Worm (Caenorhabditis elegans) whole organism, L2 larva: Measurements from ENCODE around the gene pges-2.
A peak's percentile ranks its signal among the peaks of the same experiment; 100 is the strongest.

ENCODE experiments used
- C34F6.9 ChIP-seq: fragments of 150-350 bp; optimal IDR thresholded peaks from 2 replicates; lab custom pipeline; 2014; ENCODE audit warnings: missing biosample characterization, missing genetic modification characterization
- F13H6.1 ChIP-seq: sonication (generic microtip); optimal IDR thresholded peaks from 2 replicates; lab custom pipeline; 2016; ENCODE audit warnings: missing genetic modification characterization, missing compliant biosample characterization
- R02D3.7 ChIP-seq: fragments of 150-350 bp; optimal IDR thresholded peaks from 2 replicates; lab custom pipeline; 2014; ENCODE audit warnings: missing biosample characterization, missing genetic modification characterization
- Y55F3AM.14 ChIP-seq: fragments of 200-800 bp; sonication (Bioruptor generic); optimal IDR thresholded peaks from 2 replicates; lab custom pipeline; 2018; ENCODE audit warnings: mild to moderate bottlenecking, missing genetic modification characterization, missing compliant biosample characterization
- ZK546.5 ChIP-seq: sonication (generic microtip); optimal IDR thresholded peaks from 2 replicates; lab custom pipeline; 2017; ENCODE audit warnings: missing biosample characterization, missing genetic modification characterization
- alr-1 ChIP-seq: fragments of 150-350 bp; optimal IDR thresholded peaks from 2 replicates; lab custom pipeline; 2014; ENCODE audit warnings: missing biosample characterization, missing genetic modification characterization
- aly-2 ChIP-seq: fragments of 150-350 bp; optimal IDR thresholded peaks from 2 replicates; lab custom pipeline; 2014; ENCODE audit warnings: missing biosample characterization, missing genetic modification characterization
- ama-1 ChIP-seq: fragments of 150-350 bp; optimal IDR thresholded peaks from 2 replicates; lab custom pipeline; 2018; ENCODE audit warnings: inconsistent platforms
- blmp-1 ChIP-seq: sonication (generic microtip); optimal IDR thresholded peaks from 2 replicates; lab custom pipeline; 2017; ENCODE audit warnings: missing genetic modification characterization, mild to moderate bottlenecking, missing compliant biosample characterization, antibody characterized with exemption, moderate library complexity; ENCODE audit not compliant: insufficient read depth
- ceh-16 ChIP-seq: fragments of 150-350 bp; optimal IDR thresholded peaks from 2 replicates; lab custom pipeline; 2014; ENCODE audit warnings: missing biosample characterization, missing genetic modification characterization
- ceh-82 ChIP-seq: fragments of 150-350 bp; optimal IDR thresholded peaks from 2 replicates; lab custom pipeline; 2014; ENCODE audit warnings: missing biosample characterization, missing genetic modification characterization
- crh-2 ChIP-seq: sonication (generic microtip); optimal IDR thresholded peaks from 2 replicates; lab custom pipeline; 2017; ENCODE audit warnings: missing biosample characterization, missing genetic modification characterization
- dmd-4 ChIP-seq: sonication (generic microtip); optimal IDR thresholded peaks from 2 replicates; lab custom pipeline; 2017; ENCODE audit warnings: missing biosample characterization, missing genetic modification characterization
- egl-27 ChIP-seq: sonication (generic microtip); optimal IDR thresholded peaks from 3 replicates; lab custom pipeline; 2017; ENCODE audit warnings: missing biosample characterization, missing genetic modification reagents, missing genetic modification characterization
- elt-1 ChIP-seq: fragments of 150-350 bp; optimal IDR thresholded peaks from 2 replicates; lab custom pipeline; 2014; ENCODE audit warnings: missing biosample characterization, missing genetic modification characterization
- elt-3 ChIP-seq: sonication (generic microtip); optimal IDR thresholded peaks from 2 replicates; lab custom pipeline; 2017; ENCODE audit warnings: missing biosample characterization, missing genetic modification characterization
- fos-1 ChIP-seq: fragments of 150-350 bp; optimal IDR thresholded peaks from 2 replicates; lab custom pipeline; 2014; ENCODE audit warnings: missing biosample characterization, missing genetic modification characterization
- gmeb-1 ChIP-seq: fragments of 150-350 bp; optimal IDR thresholded peaks from 2 replicates; lab custom pipeline; 2014; ENCODE audit warnings: missing biosample characterization, missing genetic modification characterization
- lin-11 ChIP-seq: fragments of 150-350 bp; sonication (generic microtip); optimal IDR thresholded peaks from 2 replicates; lab custom pipeline; 2014; ENCODE audit warnings: missing biosample characterization, missing genetic modification characterization, inconsistent platforms, mixed read lengths
- lin-13 ChIP-seq: fragments of 150-350 bp; optimal IDR thresholded peaks from 2 replicates; lab custom pipeline; 2014; ENCODE audit warnings: missing biosample characterization, missing genetic modification reagents, missing genetic modification characterization
- lin-39 ChIP-seq: fragments of 150-350 bp; optimal IDR thresholded peaks from 2 replicates; lab custom pipeline; 2014; ENCODE audit warnings: missing biosample characterization, missing genetic modification reagents, missing genetic modification characterization
- lsy-2 ChIP-seq, 2 experiments: fragments of 150-350 bp in 1 of 2; sonication (generic microtip) in 1 of 2; optimal IDR thresholded peaks; 2 replicates each; lab custom pipeline; 2014 to 2017; ENCODE audit warnings: missing biosample characterization in 2 of 2, missing genetic modification characterization in 2 of 2
- mab-5 ChIP-seq: fragments of 150-350 bp; optimal IDR thresholded peaks from 2 replicates; lab custom pipeline; 2014; ENCODE audit warnings: missing biosample characterization, missing genetic modification characterization
- mbf-1 ChIP-seq: sonication (generic microtip); optimal IDR thresholded peaks from 2 replicates; lab custom pipeline; 2017; ENCODE audit warnings: missing biosample characterization, missing genetic modification characterization
- mdl-1 ChIP-seq, 2 experiments: fragments of 150-350 bp in 1 of 2; sonication (generic microtip) in 1 of 2; optimal IDR thresholded peaks; 2 replicates each; lab custom pipeline; 2017; ENCODE audit warnings: missing biosample characterization in 2 of 2, missing genetic modification characterization in 2 of 2
- nhr-10 ChIP-seq: sonication (generic microtip); optimal IDR thresholded peaks from 2 replicates; lab custom pipeline; 2017; ENCODE audit warnings: missing biosample characterization, missing genetic modification characterization
- nhr-11 ChIP-seq: fragments of 150-350 bp; optimal IDR thresholded peaks from 2 replicates; lab custom pipeline; 2014; ENCODE audit warnings: missing biosample characterization, missing genetic modification characterization
- nhr-12 ChIP-seq: fragments of 150-350 bp; optimal IDR thresholded peaks from 2 replicates; lab custom pipeline; 2014; ENCODE audit warnings: missing biosample characterization, missing genetic modification characterization
- nhr-129 ChIP-seq: fragments of 150-350 bp; optimal IDR thresholded peaks from 2 replicates; lab custom pipeline; 2014; ENCODE audit warnings: missing biosample characterization, missing genetic modification characterization
- nhr-21 ChIP-seq: fragments of 150-350 bp; optimal IDR thresholded peaks from 2 replicates; lab custom pipeline; 2014; ENCODE audit warnings: missing biosample characterization, missing genetic modification characterization
- nhr-23 ChIP-seq: fragments of 150-350 bp; optimal IDR thresholded peaks from 2 replicates; lab custom pipeline; 2014; ENCODE audit warnings: missing biosample characterization, missing genetic modification reagents, missing genetic modification characterization
- nhr-237 ChIP-seq: fragments of 150-350 bp; optimal IDR thresholded peaks from 2 replicates; lab custom pipeline; 2014; ENCODE audit warnings: missing biosample characterization, missing genetic modification characterization
- nhr-25 ChIP-seq: fragments of 150-350 bp; sonication (generic microtip); optimal IDR thresholded peaks from 3 replicates; lab custom pipeline; 2014; ENCODE audit warnings: missing biosample characterization, missing genetic modification characterization
- nhr-6 ChIP-seq: fragments of 150-350 bp; optimal IDR thresholded peaks from 2 replicates; lab custom pipeline; 2014; ENCODE audit warnings: missing biosample characterization, missing genetic modification characterization
- nhr-77 ChIP-seq: fragments of 150-350 bp; optimal IDR thresholded peaks from 2 replicates; lab custom pipeline; 2014; ENCODE audit warnings: missing biosample characterization, missing genetic modification characterization
- peb-1 ChIP-seq: fragments of 150-350 bp; optimal IDR thresholded peaks from 2 replicates; lab custom pipeline; 2014; ENCODE audit warnings: missing biosample characterization, missing genetic modification characterization
- sem-4 ChIP-seq: fragments of 150-350 bp; optimal IDR thresholded peaks from 2 replicates; lab custom pipeline; 2014; ENCODE audit warnings: missing biosample characterization, missing genetic modification reagents, missing genetic modification characterization
- skn-1 ChIP-seq: sonication (generic microtip); optimal IDR thresholded peaks from 2 replicates; lab custom pipeline; 2017; ENCODE audit warnings: missing biosample characterization, missing genetic modification characterization
- sma-3 ChIP-seq: sonication (generic microtip); optimal IDR thresholded peaks from 2 replicates; lab custom pipeline; 2016; ENCODE audit warnings: missing genetic modification reagents, missing genetic modification characterization, missing compliant biosample characterization
- sma-9 ChIP-seq, 2 experiments: fragments of 150-350 bp in 1 of 2; sonication (generic microtip) in 1 of 2; optimal IDR thresholded peaks; 2 replicates each; lab custom pipeline; 2014 to 2016; ENCODE audit warnings: missing genetic modification characterization in 2 of 2, mild to moderate bottlenecking in 1 of 2, missing biosample characterization in 1 of 2, missing compliant biosample characterization in 1 of 2, missing genetic modification reagents in 1 of 2, moderate library complexity in 1 of 2
- snpc-4 ChIP-seq: fragments of 150-350 bp; optimal IDR thresholded peaks from 2 replicates; lab custom pipeline; 2014; ENCODE audit warnings: missing biosample characterization, missing genetic modification characterization
- unc-39 ChIP-seq: fragments of 150-350 bp; optimal IDR thresholded peaks from 2 replicates; lab custom pipeline; 2014; ENCODE audit warnings: missing biosample characterization, missing genetic modification characterization
- unc-55 ChIP-seq: fragments of 150-350 bp; sonication (generic microtip); optimal IDR thresholded peaks from 3 replicates; lab custom pipeline; 2014; ENCODE audit warnings: missing biosample characterization, missing genetic modification reagents, missing genetic modification characterization
- unc-62 ChIP-seq: fragments of 150-350 bp; optimal IDR thresholded peaks from 2 replicates; lab custom pipeline; 2014; ENCODE audit warnings: missing biosample characterization, missing genetic modification reagents, missing genetic modification characterization
- zag-1 ChIP-seq: fragments of 150-350 bp; optimal IDR thresholded peaks from 2 replicates; lab custom pipeline; 2014; ENCODE audit warnings: missing biosample characterization, missing genetic modification characterization
- ztf-1 ChIP-seq: fragments of 200-800 bp; sonication (Bioruptor generic); conservative IDR thresholded peaks from 2 replicates; pipeline ENCODE4 v1.3.6; 2022; ENCODE audit warnings: missing genetic modification characterization, missing compliant biosample characterization
- ztf-11 ChIP-seq: sonication (generic microtip); optimal IDR thresholded peaks from 2 replicates; lab custom pipeline; 2017; ENCODE audit warnings: missing biosample characterization, missing genetic modification characterization
- ztf-4 ChIP-seq: fragments of 150-350 bp; optimal IDR thresholded peaks from 2 replicates; lab custom pipeline; 2014; ENCODE audit warnings: missing biosample characterization, missing genetic modification characterization

pges-2 gene

DNA sequence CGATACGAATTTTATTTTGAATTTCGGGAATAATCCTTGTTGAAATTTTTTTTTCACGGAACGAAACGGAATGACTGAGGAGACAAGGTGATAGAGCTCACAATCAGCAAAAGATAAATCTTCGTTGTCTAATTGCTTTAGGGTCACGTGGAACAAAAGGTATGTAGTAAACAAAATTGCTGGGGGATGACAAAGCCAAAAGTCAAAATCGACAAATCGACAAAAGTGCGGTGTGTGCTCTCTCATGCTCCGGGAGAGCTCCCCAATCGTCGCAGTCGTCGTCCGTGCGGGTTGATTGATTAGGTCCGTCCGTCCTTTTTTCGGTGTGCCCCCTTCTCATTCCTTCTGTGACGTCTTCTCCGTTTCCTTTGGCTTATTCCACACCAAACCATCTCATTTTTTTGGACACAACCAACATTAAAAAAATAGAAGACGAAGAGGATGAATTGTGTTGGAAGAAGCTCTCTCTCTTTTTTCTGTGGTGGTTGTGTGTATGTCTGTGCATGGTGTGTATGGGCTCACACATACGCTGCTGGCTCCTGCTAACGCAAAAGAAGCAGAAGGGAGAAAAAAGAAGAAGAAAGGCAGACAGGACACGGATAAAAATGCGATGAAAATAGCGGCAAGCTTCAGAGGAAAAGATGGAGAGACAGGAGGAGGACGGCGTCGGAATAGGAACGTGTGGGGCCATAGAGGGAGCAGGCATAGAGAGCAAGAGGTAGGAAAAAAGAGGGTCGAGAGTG lies 25.8 kb downstream of the pges-2 start:
- TF ChIP-seq nhr-10 (tag; lab: Kevin White, UChicago) (no peak), lin-11 (peak; percentile 23), R02D3.7 (tag; lab: Kevin White, UChicago) (no peak), fos-1 (tag; lab: Kevin White, UChicago) (no peak), gmeb-1 (tag; lab: Kevin White, UChicago) (no peak), sem-4 (tag; lab: Kevin White, UChicago) (no peak), ceh-16 (no peak), nhr-12 (no peak), nhr-23 (tag; lab: Kevin White, UChicago) (no peak), unc-39 (tag; lab: Kevin White, UChicago) (no peak), nhr-77 (no peak), egl-27 (tag; lab: Kevin White, UChicago) (no peak), lin-39 (no peak), alr-1 (no peak), unc-55 (GFP tag; lab: Kevin White, UChicago) (no peak), C34F6.9 (peak; percentile 40), aly-2 (tag; lab: Kevin White, UChicago) (no peak), ZK546.5 (tag; lab: Kevin White, UChicago) (no peak), nhr-6 (no peak), peb-1 (tag; lab: Kevin White, UChicago) (no peak), ztf-4 (tag; lab: Kevin White, UChicago) (no peak), sma-3 (GFP tag; lab: Kevin White, UChicago) (no peak), nhr-25 (tag; lab: Kevin White, UChicago) (no peak), ama-1 (lab: Kevin White, UChicago) (no peak), F13H6.1 (tag; lab: Kevin White, UChicago) (no peak), ztf-1 (GFP tag; lab: Robert Waterston, UW) (no peak), snpc-4 (tag; lab: Kevin White, UChicago) (no peak), mbf-1 (tag; lab: Kevin White, UChicago) (no peak), unc-62 (GFP tag; lab: Kevin White, UChicago) (no peak), ceh-82 (tag; lab: Kevin White, UChicago) (no peak), zag-1 (tag; lab: Kevin White, UChicago) (no peak), elt-3 (tag; lab: Kevin White, UChicago) (no peak), lsy-2 (tag; optimal IDR thresholded peaks at IDR 0.05; lab: Kevin White, UChicago) (peak in 1 of 2 experiments; percentile 8), dmd-4 (no peak), mdl-1 (tag; optimal IDR thresholded peaks at IDR 0.05; lab: Kevin White, UChicago) (peak in 1 of 2 experiments; percentile 36), nhr-237 (tag; lab: Kevin White, UChicago) (no peak), Y55F3AM.14 (GFP tag; lab: Kevin White, UChicago) (peak; percentile 57), sma-9 (GFP tag; optimal IDR thresholded peaks at IDR 0.05; lab: Kevin White, UChicago) (peak; percentile 28), sma-9 (tag; optimal IDR thresholded peaks at IDR 0.05; lab: Kevin White, UChicago) (no peak), skn-1 (tag; lab: Kevin White, UChicago) (no peak), crh-2 (tag; lab: Kevin White, UChicago) (no peak), elt-1 (tag; lab: Kevin White, UChicago) (no peak), ztf-11 (no peak), blmp-1 (tag; lab: Kevin White, UChicago) (no peak), nhr-21 (no peak), nhr-11 (tag; lab: Kevin White, UChicago) (no peak), lin-13 (no peak), nhr-129 (peak; percentile 34), mab-5 (tag; lab: Kevin White, UChicago) (no peak)
